Worm (Caenorhabditis elegans): ENCODE results near the gene mdf-2.

mdf-2 gene

ce11 chrIV:2657307-2657706 is 16.4 kb upstream of the mdf-2 start (continued):
- TF ChIP-seq ztf-11 (tag; optimal IDR thresholded peaks at IDR 0.05): no peak
- no peak for TF ChIP-seq saeg-2 (GFP tag; IDR thresholded peaks at IDR 0.05)
- no peak for TF ChIP-seq rbr-2 (tag; optimal IDR thresholded peaks at IDR 0.05)
- no peak for TF ChIP-seq zip-11 (GFP tag; IDR thresholded peaks at IDR 0.05)
- TF ChIP-seq pha-4 (GFP tag; IDR thresholded peaks at IDR 0.05): peak; percentile 78; the same call in 1 of the 2 replicates
- no peak for TF ChIP-seq pha-4 (tag; optimal IDR thresholded peaks at IDR 0.05)
- peak; percentile 82 for TF ChIP-seq Y48G9A.11 (GFP tag; IDR thresholded peaks at IDR 0.05)
- TF ChIP-seq nhr-111 (GFP tag; optimal IDR thresholded peaks at IDR 0.05): no peak
- TF ChIP-seq madf-5 (GFP tag; IDR thresholded peaks at IDR 0.05): peak in 1 of 2 experiments; percentile 64; a peak in 1 of 4 replicates
- TF ChIP-seq dmd-8 (GFP tag; IDR thresholded peaks at IDR 0.05): peak; percentile 88
- TF ChIP-seq attf-4 (tag; optimal IDR thresholded peaks at IDR 0.05): no peak

ce11 chrIV:2656400-2657139 is 15.6 kb upstream of the mdf-2 start:
- TF ChIP-seq daf-8 (GFP tag; IDR thresholded peaks at IDR 0.05) (no peak), nhr-77 (tag; optimal IDR thresholded peaks at IDR 0.05) (no peak), tra-1 (GFP tag; IDR thresholded peaks at IDR 0.05) (no peak), madf-5 (GFP tag; IDR thresholded peaks at IDR 0.05) (no peak), nhr-102 (tag; optimal IDR thresholded peaks at IDR 0.05) (no peak), aly-2 (tag; optimal IDR thresholded peaks at IDR 0.05) (no peak), ZK546.5 (tag; optimal IDR thresholded peaks at IDR 0.05) (no peak), sdz-12 (GFP tag; optimal IDR thresholded peaks at IDR 0.05) (no peak), cey-2 (tag; optimal IDR thresholded peaks at IDR 0.05; ENCODE audit: borderline replicate concordance, insufficient read depth) (no peak), nhr-10 (tag; optimal IDR thresholded peaks at IDR 0.05) (no peak), F44E2.7 (GFP tag; IDR thresholded peaks at IDR 0.05) (no peak), zip-11 (GFP tag; IDR thresholded peaks at IDR 0.05) (no peak), nhr-111 (GFP tag; optimal IDR thresholded peaks at IDR 0.05) (no peak), snpc-4 (tag; optimal IDR thresholded peaks at IDR 0.05) (no peak), dmd-9 (GFP tag; IDR thresholded peaks at IDR 0.05) (no peak), hlh-11 (tag; optimal IDR thresholded peaks at IDR 0.05) (no peak), set-16 (GFP tag; IDR thresholded peaks at IDR 0.05) (no peak), R02D3.7 (tag; optimal IDR thresholded peaks at IDR 0.05) (no peak), lin-38 (GFP tag; IDR thresholded peaks at IDR 0.05) (peak; percentile 39), hlh-30 (tag; optimal IDR thresholded peaks at IDR 0.05; ENCODE audit: insufficient read depth) (no peak), egl-27 (tag; optimal IDR thresholded peaks at IDR 0.05) (no peak), lim-7 (GFP tag; IDR thresholded peaks at IDR 0.05) (peak; percentile 66; the same call in 1 of the 2 replicates), mdt-29 (GFP tag; IDR thresholded peaks at IDR 0.05) (0 out of 2 replicates have a peak, but pooled peaks have one; percentile 9), gei-8 (GFP tag; optimal IDR thresholded peaks at IDR 0.05) (no peak), vab-7 (GFP tag; IDR thresholded peaks at IDR 0.05) (0 out of 2 replicates have a peak, but pooled peaks have one; percentile 40), php-3 (GFP tag; IDR thresholded peaks at IDR 0.05) (no peak), nhr-48 (tag; optimal IDR thresholded peaks at IDR 0.05) (no peak), aha-1 (tag) (peak; percentile 37), nhr-42 (GFP tag; IDR thresholded peaks at IDR 0.05) (no peak), lin-39 (tag; optimal IDR thresholded peaks at IDR 0.05) (no peak), snpc-1.2 (GFP tag; IDR thresholded peaks at IDR 0.05) (no peak), hmg-1.1 (GFP tag; IDR thresholded peaks at IDR 0.05) (no peak), skn-1 (tag; optimal IDR thresholded peaks at IDR 0.05) (no peak), zfp-3 (GFP tag; conservative IDR thresholded peaks at IDR 0.05) (0 out of 2 replicates have a peak, but pooled peaks have one; percentile 37), fos-1 (tag; optimal IDR thresholded peaks at IDR 0.05) (no peak), F10B5.3 (tag; optimal IDR thresholded peaks at IDR 0.05) (no peak), F49E8.2 (tag; optimal IDR thresholded peaks at IDR 0.05; ENCODE audit: borderline replicate concordance) (no peak), lin-15B (tag; optimal IDR thresholded peaks at IDR 0.05) (no peak), unc-39 (tag; optimal IDR thresholded peaks at IDR 0.05) (no peak), spr-3 (GFP tag; optimal IDR thresholded peaks at IDR 0.05) (no peak), unc-62 (GFP tag; optimal IDR thresholded peaks at IDR 0.05 in 1 of 2) (peak in 1 of 2 experiments; percentile 76), unc-62 (tag; optimal IDR thresholded peaks at IDR 0.05) (no peak)
